Worm (Caenorhabditis elegans) whole organism, L4/young adult: ENCODE data around the gene Y41D4B.1.

ENCODE experiments used
- W03F9.2 ChIP-seq: fragments of 150-350 bp; optimal IDR thresholded peaks from 2 replicates; lab custom pipeline; 2014; ENCODE audit warnings: missing biosample characterization, missing genetic modification characterization
- dao-5 ChIP-seq: sonication (generic microtip); optimal IDR thresholded peaks from 2 replicates; lab custom pipeline; 2016; ENCODE audit warnings: missing genotype, missing genetic modification characterization, moderate library complexity, missing compliant biosample characterization
- him-1 ChIP-seq: sonication (generic microtip); optimal IDR thresholded peaks from 2 replicates; lab custom pipeline; 2016; ENCODE audit warnings: missing genotype, missing genetic modification reagents, missing genetic modification characterization, missing compliant biosample characterization

Gene Y41D4B.1

ce11 chrIV:1659045-1659741 is 13.3 kb upstream of the Y41D4B.1 start, which contains the start of gene rps-28:
TSS of gene rps-28 (plus strand) at chrIV:1659691.
- peak; percentile 98 for TF ChIP-seq W03F9.2
- TF ChIP-seq him-1 (tag; lab: Kevin White, UChicago): peak; percentile 94
- TF ChIP-seq dao-5: no peak

ce11 chrIV:1659978-1660377 is 12.5 kb upstream of the Y41D4B.1 start, which contains the start of gene Y41D4B.4:
TSS of gene Y41D4B.4 (plus strand) at chrIV:1660110.
- TF ChIP-seq dao-5: no peak
- TF ChIP-seq W03F9.2: no peak
- no peak for TF ChIP-seq him-1 (tag; lab: Kevin White, UChicago)

ce11 chrIV:1660735-1661134 is 11.8 kb upstream of the Y41D4B.1 start:
- no peak for TF ChIP-seq him-1 (tag; lab: Kevin White, UChicago)
- no peak for TF ChIP-seq W03F9.2
- no peak for TF ChIP-seq dao-5

DNA sequence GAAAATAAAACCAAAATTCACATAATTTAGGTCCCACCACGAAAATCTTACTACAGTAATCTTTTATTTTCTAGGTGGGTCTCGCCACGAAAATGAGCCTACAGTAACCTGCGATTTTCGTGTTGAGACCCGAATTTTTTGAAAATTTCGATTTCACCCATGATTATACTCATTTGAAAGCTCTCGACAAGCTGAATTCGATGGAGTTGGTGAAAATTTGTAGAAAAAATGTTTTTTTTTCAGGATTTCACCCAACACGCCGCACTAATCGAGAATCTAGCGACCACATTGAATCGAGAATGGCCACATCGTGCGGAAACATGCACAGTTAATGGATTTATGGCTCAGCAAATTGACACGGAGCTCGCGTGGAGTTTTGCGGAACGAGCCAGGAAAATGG is 9.6 kb upstream of the Y41D4B.1 start:
- no peak for TF ChIP-seq him-1 (tag; lab: Kevin White, UChicago)
- no peak for TF ChIP-seq W03F9.2
- no peak for TF ChIP-seq dao-5

DNA sequence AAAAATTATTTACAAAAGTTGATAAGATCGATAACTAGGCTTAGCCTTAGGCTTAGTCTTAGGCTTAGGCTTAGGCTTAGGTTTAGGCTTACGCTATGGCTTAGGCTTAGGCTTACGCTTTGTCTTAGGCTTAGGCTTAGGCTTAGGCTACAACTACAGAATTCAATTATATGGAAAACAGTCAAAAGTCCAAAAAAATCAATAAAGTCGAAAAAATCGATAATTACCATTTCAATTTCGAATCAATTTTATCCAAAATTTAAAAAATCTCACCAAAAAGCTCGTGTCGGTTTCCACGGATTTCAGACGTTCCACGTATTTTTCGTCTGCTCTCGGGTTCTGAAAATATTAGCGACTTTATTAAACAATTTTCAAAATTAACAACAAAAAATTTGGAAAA is 4.4 kb downstream of the Y41D4B.1 start:
- TF ChIP-seq him-1 (tag; lab: Kevin White, UChicago) (no peak), W03F9.2 (no peak), dao-5 (no peak)

DNA sequence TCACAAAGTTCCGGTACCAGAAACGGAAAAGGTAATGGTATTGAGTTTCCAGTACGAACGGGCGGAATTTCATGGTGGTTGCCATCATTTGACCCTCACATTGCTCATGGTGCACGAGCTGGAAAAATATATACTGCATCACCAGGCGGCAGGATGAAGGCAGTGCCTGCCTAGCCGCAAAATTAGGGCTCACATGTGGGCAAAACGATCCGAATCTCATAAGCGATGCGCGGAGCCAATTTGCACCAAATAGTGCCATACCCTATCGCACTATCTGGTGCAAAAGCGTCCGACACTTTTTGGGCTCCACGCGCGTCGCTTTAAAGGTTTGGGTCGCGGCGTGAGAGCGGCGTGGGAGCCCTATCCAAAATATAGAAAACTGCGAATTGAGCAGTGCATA is 6.7 kb downstream of the Y41D4B.1 start:
- no peak for TF ChIP-seq W03F9.2
- TF ChIP-seq dao-5: no peak
- no peak for TF ChIP-seq him-1 (tag; lab: Kevin White, UChicago)

- TF ChIP-seq W03F9.2 (no peak), him-1 (tag; lab: Kevin White, UChicago) (no peak), dao-5 (no peak)
Observed at ce11 chrIV:1682066-1682465, 9.6 kb downstream of the Y41D4B.1 start, which contains the start of gene Y41D4B.24. TSS of gene Y41D4B.24 (minus strand) at chrIV:1682166.

DNA sequence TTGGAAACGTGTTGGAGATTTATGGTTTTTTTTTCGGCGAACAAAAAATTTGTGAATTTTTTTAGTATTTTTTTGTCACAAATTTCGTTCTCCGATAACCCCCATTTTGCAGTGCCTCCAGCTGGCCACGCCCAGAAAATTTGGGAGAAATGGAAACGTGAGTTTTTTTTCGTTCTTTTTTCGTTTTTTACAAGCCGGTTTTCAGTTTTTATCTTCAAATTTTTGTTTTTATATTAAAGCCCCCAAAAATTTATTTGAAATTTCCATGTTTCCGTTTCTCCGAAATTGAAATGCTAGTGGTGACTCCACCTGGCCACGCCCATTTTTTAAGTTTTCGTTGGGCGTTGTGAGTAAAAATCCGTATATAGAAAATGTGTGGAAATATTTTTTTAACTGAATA is 14.7 kb downstream of the Y41D4B.1 start:
- TF ChIP-seq W03F9.2 (no peak), him-1 (tag; lab: Kevin White, UChicago) (no peak), dao-5 (no peak)

DNA sequence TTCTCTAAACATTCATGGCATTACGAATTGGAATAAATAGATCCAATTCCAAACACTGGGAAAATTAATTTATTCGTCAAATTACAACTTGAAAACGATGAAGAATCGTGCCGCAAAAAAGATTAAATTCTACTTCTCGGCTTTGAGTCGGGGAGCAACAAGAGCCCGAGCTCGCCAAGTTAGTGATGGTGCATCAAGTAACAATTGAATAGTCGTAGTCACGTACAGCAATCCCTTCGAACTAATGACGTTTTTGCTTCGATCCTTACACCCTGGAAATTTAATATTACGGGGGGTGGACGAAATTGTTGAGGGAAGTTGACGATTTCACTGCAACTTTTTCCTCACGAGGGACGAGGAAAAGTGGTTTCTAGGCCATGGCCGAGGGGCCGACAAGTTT is 19.2 kb downstream of the Y41D4B.1 start:
- TF ChIP-seq W03F9.2 (no peak), him-1 (tag; lab: Kevin White, UChicago) (no peak), dao-5 (no peak)

DNA sequence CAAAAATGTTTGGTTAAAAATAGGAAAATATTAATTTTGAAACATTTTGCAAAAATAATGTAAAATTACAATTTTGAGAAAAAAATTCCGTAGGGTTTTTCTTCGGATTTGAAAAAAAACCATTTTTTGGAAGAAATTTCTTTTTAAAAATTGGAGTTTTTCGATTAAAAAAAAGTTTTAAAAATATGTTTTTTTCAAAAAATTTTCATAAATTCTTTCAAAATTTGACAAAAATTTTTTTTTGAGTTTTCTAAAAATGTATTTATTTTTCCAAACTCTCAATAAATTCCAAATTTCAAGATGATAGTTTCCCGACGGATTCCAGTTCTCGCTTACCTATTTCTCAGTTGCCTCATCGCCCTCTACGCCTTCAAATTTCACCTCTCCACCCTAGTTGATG is 27.1 kb downstream of the Y41D4B.1 start, which contains the start of gene bus-2:
bus-2 (plus strand) TSS at position 301 of the 400 bp plus-strand sequence.
- TF ChIP-seq him-1 (tag; lab: Kevin White, UChicago): no peak
- TF ChIP-seq W03F9.2: no peak
- TF ChIP-seq dao-5: no peak

- no peak for TF ChIP-seq dao-5
- no peak for TF ChIP-seq him-1 (tag; lab: Kevin White, UChicago)
- no peak for TF ChIP-seq W03F9.2
Observed at ce11 chrIV:1706996-1707395, 34.5 kb downstream of the Y41D4B.1 start, which contains the start of gene K08D12.4. TSS of gene K08D12.4 (plus strand) at chrIV:1707296.

DNA sequence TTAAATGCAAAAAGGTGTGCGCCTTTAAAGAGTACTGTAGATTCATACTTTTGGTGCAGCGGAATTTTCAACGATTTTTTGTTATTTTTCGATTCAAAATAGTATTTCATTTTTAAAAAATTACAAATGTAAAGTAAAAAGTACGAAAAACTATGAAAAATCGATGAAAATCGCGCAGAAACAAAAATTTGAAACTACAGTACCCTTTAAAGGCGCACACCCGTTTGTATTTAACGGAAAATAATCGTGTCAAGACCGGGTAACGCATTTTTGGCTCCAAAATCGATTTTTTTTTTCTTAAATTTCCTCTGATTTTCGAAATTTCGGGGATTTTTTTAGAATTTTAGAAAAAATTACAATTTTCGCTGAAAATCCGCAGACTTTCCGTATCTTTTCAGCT is 35.5 kb downstream of the Y41D4B.1 start:
- no peak for TF ChIP-seq him-1 (tag; lab: Kevin White, UChicago)
- TF ChIP-seq W03F9.2: no peak
- TF ChIP-seq dao-5: no peak

DNA sequence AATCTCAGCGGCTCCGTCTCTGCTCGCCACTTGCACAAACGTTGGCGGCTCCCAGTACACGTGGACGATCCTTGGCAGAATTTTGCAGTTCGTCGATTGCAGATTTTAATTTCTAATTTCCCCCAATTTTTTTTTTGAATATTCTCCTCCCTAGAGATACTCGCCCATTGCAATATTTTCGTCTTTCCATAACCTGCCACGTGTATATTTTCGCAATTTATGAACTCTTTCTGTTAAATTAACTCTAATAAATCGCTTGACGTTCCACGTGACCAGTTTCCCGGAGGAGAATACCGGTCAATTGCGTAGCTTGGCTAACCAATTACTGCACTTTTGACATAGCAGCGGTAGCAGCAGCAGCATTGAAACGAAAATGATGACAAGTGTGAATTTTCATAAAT is 35.9 kb downstream of the Y41D4B.1 start:
- TF ChIP-seq W03F9.2: no peak
- TF ChIP-seq dao-5: no peak
- no peak for TF ChIP-seq him-1 (tag; lab: Kevin White, UChicago)

- TF ChIP-seq dao-5: no peak
Observed at ce11 chrIV:1709002-1709401, 36.5 kb downstream of the Y41D4B.1 start.

DNA sequence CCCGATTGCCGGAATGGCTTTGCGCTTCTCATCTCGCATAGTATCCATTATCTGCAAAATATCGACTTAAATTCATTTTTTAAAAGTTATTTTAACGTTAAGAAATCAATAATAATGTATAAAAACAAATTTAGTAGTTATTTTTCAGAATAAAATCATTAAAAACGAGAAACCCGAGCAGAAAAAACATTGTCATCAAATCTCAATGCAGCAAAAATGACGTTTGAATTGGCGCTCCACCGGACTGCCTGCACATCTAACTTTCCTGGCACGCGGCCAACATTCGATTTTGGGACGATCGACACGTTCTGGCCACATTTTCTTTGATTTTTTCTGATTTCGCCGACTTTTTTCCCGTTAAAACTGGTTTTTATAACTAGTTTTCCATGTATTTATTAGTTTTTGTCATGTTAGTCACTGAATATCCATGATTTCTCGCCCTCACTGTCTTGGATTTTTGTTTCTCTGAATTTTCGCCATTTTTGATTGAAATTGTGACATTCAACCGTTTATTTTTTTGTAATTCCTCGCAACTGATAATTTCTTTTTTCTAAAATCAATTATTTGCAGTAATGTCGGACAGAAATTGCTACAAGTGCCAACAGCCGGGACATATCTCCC is 37.3 kb downstream of the Y41D4B.1 start, which contains the start of the genes pbs-1 and K08D12.3:
pbs-1 (minus strand) TSS at position 51 of the 621 bp plus-strand sequence.
K08D12.3 (plus strand) TSS at position 571 of the 621 bp plus-strand sequence.
- TF ChIP-seq W03F9.2: peak; percentile 86
- TF ChIP-seq dao-5: no peak
